Fruit fly (Drosophila melanogaster) whole organism, embryonic: ENCODE results near the gene CG9132.

Experiments
- ATbp ChIP-seq: fragments of 200-800 bp; sonication (Bioruptor generic); optimal IDR thresholded peaks from 2 replicates; lab custom pipeline; 2017; ENCODE audit warnings: missing biosample characterization, mild to moderate bottlenecking, missing genetic modification characterization, missing genetic modification reagents
- Awh ChIP-seq: fragments of 200-800 bp; sonication (Bioruptor generic); IDR thresholded peaks from 2 replicates; pipeline ENCODE4, ENCODE4 v1.3.6; 2022; ENCODE audit warnings: missing biosample characterization, missing genetic modification characterization
- CG11085 ChIP-seq: fragments of 200-800 bp; sonication (Bioruptor generic); IDR thresholded peaks from 2 replicates; pipeline ENCODE4 v1.3.6; 2022; ENCODE audit warnings: missing biosample characterization, missing genetic modification characterization
- CG11560 ChIP-seq: fragments of 200-800 bp; sonication (Bioruptor generic); IDR thresholded peaks from 3 replicates; pipeline ENCODE4 v1.3.6; 2022; ENCODE audit warnings: missing biosample characterization, missing genetic modification characterization
- CG11696 ChIP-seq: fragments of 200-800 bp; sonication (Bioruptor generic); IDR thresholded peaks from 2 replicates; pipeline ENCODE4 v1.3.6; 2022; ENCODE audit warnings: missing biosample characterization, missing genetic modification characterization
- CG11723 ChIP-seq: fragments of 200-800 bp; sonication (Bioruptor generic); optimal IDR thresholded peaks from 2 replicates; lab custom pipeline; 2017; ENCODE audit warnings: missing biosample characterization, mild to moderate bottlenecking, missing genetic modification characterization
- CG12744 ChIP-seq: fragments of 200-800 bp; sonication (Bioruptor generic); optimal IDR thresholded peaks from 2 replicates; lab custom pipeline; 2016; ENCODE audit warnings: missing biosample characterization, missing genetic modification characterization
- CG13775 ChIP-seq: fragments of 200-800 bp; sonication (Bioruptor generic); optimal IDR thresholded peaks from 3 replicates; lab custom pipeline; 2017; ENCODE audit warnings: missing biosample characterization, mild to moderate bottlenecking, missing genetic modification characterization
- CG14014 ChIP-seq: fragments of 200-800 bp; sonication (Bioruptor generic); IDR thresholded peaks from 2 replicates; pipeline ENCODE4 v1.3.6; 2022; ENCODE audit warnings: missing biosample characterization, missing genetic modification characterization
- CG14441 ChIP-seq: fragments of 200-800 bp; sonication (Bioruptor generic); IDR thresholded peaks from 2 replicates; pipeline ENCODE4 v1.3.6; 2022; ENCODE audit warnings: missing biosample characterization, missing genetic modification characterization
- CG15696 ChIP-seq: fragments of 200-800 bp; sonication (Bioruptor generic); optimal IDR thresholded peaks from 2 replicates; lab custom pipeline; 2019; ENCODE audit warnings: missing biosample characterization, mild to moderate bottlenecking, missing genetic modification characterization, moderate library complexity
- CG1603 ChIP-seq: fragments of 200-800 bp; sonication (Bioruptor generic); optimal IDR thresholded peaks from 2 replicates; lab custom pipeline; 2019; ENCODE audit warnings: missing biosample characterization, mild to moderate bottlenecking, missing genetic modification characterization, moderate library complexity
- CG17612 ChIP-seq: fragments of 200-800 bp; sonication (Bioruptor generic); IDR thresholded peaks from 2 replicates; pipeline ENCODE4 v1.3.6; 2022; ENCODE audit warnings: missing biosample characterization, missing genetic modification characterization
- CG1792 ChIP-seq: fragments of 200-800 bp; sonication (Bioruptor generic); optimal IDR thresholded peaks from 2 replicates; lab custom pipeline; 2016; ENCODE audit warnings: missing biosample characterization, missing genetic modification characterization
- CG1832 ChIP-seq: fragments of 200-800 bp; sonication (Bioruptor generic); optimal IDR thresholded peaks from 2 replicates; lab custom pipeline; 2017; ENCODE audit warnings: missing biosample characterization, mild to moderate bottlenecking, missing genetic modification characterization, inconsistent platforms
- CG31365 ChIP-seq: fragments of 200-800 bp; sonication (Bioruptor generic); optimal IDR thresholded peaks from 2 replicates; lab custom pipeline; 2018; ENCODE audit warnings: missing biosample characterization, mild to moderate bottlenecking, missing genetic modification characterization
- CG31388 ChIP-seq: fragments of 200-800 bp; sonication (Bioruptor generic); optimal IDR thresholded peaks from 2 replicates; lab custom pipeline; 2016; ENCODE audit warnings: missing biosample characterization, missing genetic modification characterization
- CG4730 ChIP-seq: fragments of 200-800 bp; sonication (Bioruptor generic); IDR thresholded peaks from 2 replicates; pipeline ENCODE4 v1.3.6; 2022; ENCODE audit warnings: missing biosample characterization, missing genetic modification characterization
- CG6272 ChIP-seq: fragments of 200-800 bp; sonication (Bioruptor generic); IDR thresholded peaks from 2 replicates; pipeline ENCODE4 v1.3.6; 2022; ENCODE audit warnings: missing biosample characterization, missing genetic modification characterization
- CG6683 ChIP-seq: fragments of 200-800 bp; sonication (Bioruptor generic); optimal IDR thresholded peaks from 2 replicates; lab custom pipeline; 2017; ENCODE audit warnings: missing biosample characterization, mild to moderate bottlenecking, missing genetic modification characterization, missing genetic modification reagents
- CG7372 ChIP-seq: fragments of 200-800 bp; sonication (Bioruptor generic); IDR thresholded peaks from 2 replicates; pipeline ENCODE4 v1.3.6; 2022; ENCODE audit warnings: missing biosample characterization, missing genetic modification characterization
- CG8281 ChIP-seq: fragments of 200-800 bp; sonication (Bioruptor generic); optimal IDR thresholded peaks from 2 replicates; lab custom pipeline; 2018; ENCODE audit warnings: missing biosample characterization, mild to moderate bottlenecking, missing genetic modification characterization, moderate library complexity
- CG8290 ChIP-seq, 3 experiments: fragments of 200-800 bp; sonication (Bioruptor generic); optimal IDR thresholded peaks; 2 replicates each; lab custom pipeline; 2016 to 2019; ENCODE audit warnings: missing biosample characterization in 3 of 3, missing genetic modification characterization in 3 of 3, mild to moderate bottlenecking in 2 of 3, moderate library complexity in 1 of 3
- CkIIα-i1 ChIP-seq: fragments of 200-800 bp; sonication (Bioruptor generic); IDR thresholded peaks from 2 replicates; pipeline ENCODE4 v1.3.6; 2022; ENCODE audit warnings: missing biosample characterization, missing genetic modification characterization
- D19B ChIP-seq: fragments of 200-800 bp; sonication (Bioruptor generic); optimal IDR thresholded peaks from 2 replicates; lab custom pipeline; 2017; ENCODE audit warnings: missing biosample characterization, mild to moderate bottlenecking, missing genetic modification characterization
- Dek ChIP-seq: fragments of 200-800 bp; sonication (Bioruptor generic); optimal IDR thresholded peaks from 3 replicates; lab custom pipeline; 2019; ENCODE audit warnings: missing biosample characterization, mild to moderate bottlenecking, missing genetic modification characterization, moderate library complexity
- Dfd ChIP-seq, 2 experiments: fragments of >200 bp; optimal IDR thresholded peaks; 2 replicates each; lab custom pipeline; 2017; ENCODE audit warnings: missing biosample characterization in 2 of 2, missing genetic modification characterization in 2 of 2
- E2f1 ChIP-seq: fragments of 200-800 bp; sonication (Bioruptor generic); IDR thresholded peaks from 2 replicates; pipeline ENCODE4 v1.3.6; 2022; ENCODE audit warnings: missing biosample characterization, missing genetic modification characterization
- ERR ChIP-seq: fragments of 200-800 bp; sonication (Bioruptor generic); optimal IDR thresholded peaks from 2 replicates; lab custom pipeline; 2016; ENCODE audit warnings: missing biosample characterization, missing genetic modification characterization
- Gsc ChIP-seq: fragments of 200-800 bp; sonication (Bioruptor generic); IDR thresholded peaks from 2 replicates; pipeline ENCODE4 v1.3.6; 2022; ENCODE audit warnings: missing biosample characterization, missing genetic modification characterization
- HHEX ChIP-seq: fragments of 200-800 bp; sonication (Bioruptor generic); optimal IDR thresholded peaks from 3 replicates; lab custom pipeline; 2017; ENCODE audit warnings: missing biosample characterization, mild to moderate bottlenecking, missing genetic modification characterization, missing genetic modification reagents
- Mad ChIP-seq: fragments of 200-800 bp; sonication (Bioruptor generic); optimal IDR thresholded peaks from 2 replicates; lab custom pipeline; 2016; ENCODE audit warnings: missing biosample characterization, missing genetic modification characterization
- NFAT ChIP-seq: fragments of 200-800 bp; sonication (Bioruptor generic); IDR thresholded peaks from 2 replicates; pipeline ENCODE4 v1.3.6; 2022; ENCODE audit warnings: missing biosample characterization, missing genetic modification characterization
- Opbp ChIP-seq: fragments of 200-800 bp; sonication (Bioruptor generic); IDR thresholded peaks from 3 replicates; pipeline ENCODE4 v1.3.6; 2022; ENCODE audit warnings: missing biosample characterization, missing genetic modification characterization; ENCODE audit not compliant: partially characterized antibody
- Poxn ChIP-seq: fragments of 200-800 bp; sonication (Bioruptor generic); IDR thresholded peaks from 2 replicates; pipeline ENCODE4 v1.3.6; 2022; ENCODE audit warnings: missing biosample characterization, missing genetic modification characterization
- Ptx1 ChIP-seq: fragments of 200-800 bp; sonication (Bioruptor generic); IDR thresholded peaks from 2 replicates; pipeline ENCODE4 v1.3.6; 2022; ENCODE audit warnings: missing biosample characterization, missing genetic modification characterization
- Rfx ChIP-seq: fragments of 200-800 bp; sonication (Bioruptor generic); IDR thresholded peaks from 2 replicates; pipeline ENCODE4 v1.3.6; 2022; ENCODE audit warnings: missing biosample characterization, missing genetic modification characterization
- Sin3A ChIP-seq: fragments of >200 bp; optimal IDR thresholded peaks from 2 replicates; lab custom pipeline; 2018
- bcd ChIP-seq: fragments of 200-800 bp; sonication (Bioruptor generic); optimal IDR thresholded peaks from 2 replicates; lab custom pipeline; 2017; ENCODE audit warnings: missing biosample characterization, mild to moderate bottlenecking, missing genetic modification characterization
- cas ChIP-seq: fragments of 200-800 bp; sonication (Bioruptor generic); IDR thresholded peaks from 2 replicates; pipeline ENCODE4 v1.3.6; 2022; ENCODE audit warnings: missing biosample characterization, missing genetic modification characterization
- chinmo ChIP-seq: fragments of 200-800 bp; sonication (Bioruptor generic); IDR thresholded peaks from 4 replicates; pipeline ENCODE4 v1.3.6; 2022; ENCODE audit warnings: missing biosample characterization, missing genetic modification characterization; ENCODE audit not compliant: partially characterized antibody
- gt ChIP-seq: fragments of 200-800 bp; sonication (Bioruptor generic); IDR thresholded peaks from 2 replicates; pipeline ENCODE4 v1.3.6; 2022; ENCODE audit warnings: missing biosample characterization, missing genetic modification characterization
- hb ChIP-seq: fragments of 200-800 bp; sonication (Bioruptor generic); IDR thresholded peaks from 3 replicates; pipeline ENCODE4 v1.3.6; 2022; ENCODE audit warnings: missing biosample characterization, missing genetic modification characterization; ENCODE audit not compliant: partially characterized antibody
- hth ChIP-seq: fragments of >200 bp; optimal IDR thresholded peaks from 2 replicates; lab custom pipeline; 2017; ENCODE audit warnings: inconsistent platforms
- ind ChIP-seq: fragments of 200-800 bp; sonication (Bioruptor generic); optimal IDR thresholded peaks from 3 replicates; lab custom pipeline; 2016; ENCODE audit warnings: missing biosample characterization, missing genetic modification characterization
- kni ChIP-seq: fragments of 200-800 bp; sonication (Bioruptor generic); optimal IDR thresholded peaks from 3 replicates; lab custom pipeline; 2017; ENCODE audit warnings: mild to moderate bottlenecking, missing biosample characterization, missing genetic modification reagents, missing genetic modification characterization
- peb ChIP-seq: fragments of 200-800 bp; sonication (Bioruptor generic); IDR thresholded peaks from 2 replicates; pipeline ENCODE4 v1.3.6; 2022; ENCODE audit warnings: missing biosample characterization, missing genetic modification characterization
- ranshi ChIP-seq: fragments of 200-800 bp; sonication (Bioruptor generic); IDR thresholded peaks from 2 replicates; pipeline ENCODE4 v1.3.6; 2022; ENCODE audit warnings: missing biosample characterization, missing genetic modification characterization
- toy ChIP-seq: fragments of 200-800 bp; sonication (Bioruptor generic); IDR thresholded peaks from 2 replicates; pipeline ENCODE4 v1.3.6; 2022; ENCODE audit warnings: missing biosample characterization, missing genetic modification characterization
- yki ChIP-seq: fragments of >200 bp; optimal IDR thresholded peaks from 3 replicates; lab custom pipeline; 2018
- zen ChIP-seq: fragments of 200-800 bp; sonication (Bioruptor generic); optimal IDR thresholded peaks from 3 replicates; lab custom pipeline; 2018; ENCODE audit warnings: missing biosample characterization, mild to moderate bottlenecking, missing genetic modification characterization, moderate library complexity
- zf30C ChIP-seq: fragments of 200-800 bp; sonication (Bioruptor generic); optimal IDR thresholded peaks from 3 replicates; lab custom pipeline; 2018; ENCODE audit warnings: missing biosample characterization, mild to moderate bottlenecking, missing genetic modification characterization

The CG9132 gene

dm6 chrX:16783141-16783715 lies 17.3 kb downstream of the CG9132 start, which contains the start of gene if (continued):
- TF ChIP-seq CG31388 (no peak), peb (GFP tag; lab: Robert Waterston, UW) (no peak), Rfx (GFP tag; lab: Robert Waterston, UW) (no peak), Awh (no peak), Ptx1 (GFP tag; lab: Robert Waterston, UW) (no peak), CG8281 (no peak), hb (no peak), CG12744 (GFP tag; lab: Kevin White, UChicago) (no peak), CG1832 (no peak), yki (no peak), Poxn (GFP tag; lab: Robert Waterston, UW) (no peak), CG6683 (GFP tag; lab: Kevin White, UChicago) (no peak), CG31365 (tag; lab: Kevin White, UChicago) (no peak), CG8290 (GFP tag; optimal IDR thresholded peaks at IDR 0.05; lab: Kevin White, UChicago) (no peak), CG8290 (tag; optimal IDR thresholded peaks at IDR 0.05; lab: Kevin White, UChicago) (peak in 1 of 2 experiments; percentile 25), kni (no peak), Dfd (GFP tag; optimal IDR thresholded peaks at IDR 0.05; lab: Kevin White, UChicago) (no peak), CG11560 (tag; lab: Robert Waterston, UW) (no peak), CG11723 (GFP tag; lab: Kevin White, UChicago) (no peak), gt (GFP tag; lab: Robert Waterston, UW) (no peak), CG7372 (GFP tag; lab: Robert Waterston, UW) (no peak), E2f1 (GFP tag; lab: Robert Waterston, UW) (no peak), CG14441 (GFP tag; lab: Robert Waterston, UW) (no peak), Gsc (no peak), ATbp (GFP tag; lab: Kevin White, UChicago) (no peak), ranshi (GFP tag; lab: Robert Waterston, UW) (no peak), cas (GFP tag; lab: Robert Waterston, UW) (no peak), zf30C (GFP tag; lab: Kevin White, UChicago) (no peak), ERR (GFP tag; lab: Kevin White, UChicago) (no peak), NFAT (GFP tag; lab: Robert Waterston, UW) (no peak), CG4730 (no peak), CG15696 (tag; lab: Kevin White, UChicago) (no peak), CG14014 (GFP tag; lab: Robert Waterston, UW) (no peak), Opbp (GFP tag; lab: Robert Waterston, UW) (no peak), bcd (GFP tag; lab: Kevin White, UChicago) (no peak), HHEX (GFP tag; lab: Kevin White, UChicago) (no peak), toy (GFP tag; lab: Robert Waterston, UW) (no peak)

- TF ChIP-seq CG1603 (tag; lab: Kevin White, UChicago) (peak; percentile 17), CG11085 (GFP tag; lab: Robert Waterston, UW) (no peak), CG6272 (GFP tag; lab: Robert Waterston, UW) (no peak), CG1792 (GFP tag; lab: Kevin White, UChicago) (no peak), CG13775 (GFP tag; lab: Kevin White, UChicago) (peak; percentile 32), zen (tag; lab: Kevin White, UChicago) (no peak), chinmo (GFP tag; lab: Robert Waterston, UW) (0 out of 4 replicates have a peak, but pooled peaks have one; percentile 70), Mad (GFP tag; lab: Kevin White, UChicago) (no peak), D19B (GFP tag; lab: Kevin White, UChicago) (peak; percentile 14), Sin3A (lab: Kevin White, UChicago) (no peak), Dek (tag; lab: Kevin White, UChicago) (no peak), hth (lab: Kevin White, UChicago) (no peak), Dfd (GFP tag; optimal IDR thresholded peaks at IDR 0.05; lab: Kevin White, UChicago) (no peak), CG11696 (GFP tag; lab: Robert Waterston, UW) (peak; percentile 41; the same call in 1 of the 2 replicates), CkIIα-i1 (GFP tag; lab: Robert Waterston, UW) (no peak), ind (GFP tag; lab: Kevin White, UChicago) (peak; percentile 60), CG17612 (GFP tag; lab: Robert Waterston, UW) (no peak)
Observed at dm6 chrX:16782175-16782916, 18.2 kb downstream of the CG9132 start.
